Worm (Caenorhabditis elegans) whole organism, L4/young adult: ENCODE data around the gene sssh-1.

Experiments used
- W03F9.2 ChIP-seq: fragments of 150-350 bp; optimal IDR thresholded peaks from 2 replicates; lab custom pipeline; 2014; ENCODE audit warnings: missing biosample characterization, missing genetic modification characterization
- dao-5 ChIP-seq: sonication (generic microtip); optimal IDR thresholded peaks from 2 replicates; lab custom pipeline; 2016; ENCODE audit warnings: missing genotype, missing genetic modification characterization, moderate library complexity, missing compliant biosample characterization
- him-1 ChIP-seq: sonication (generic microtip); optimal IDR thresholded peaks from 2 replicates; lab custom pipeline; 2016; ENCODE audit warnings: missing genotype, missing genetic modification reagents, missing genetic modification characterization, missing compliant biosample characterization

The sssh-1 gene

ce11 chrX:14872817-14873469, 2.8 kb upstream of the sssh-1 start, which contains the start of gene F31F6.3:
Gene F31F6.3 (minus strand): TSS chrX:14872867.
- TF ChIP-seq W03F9.2 (tag; lab: Kevin White, UChicago) = no peak

- TF ChIP-seq W03F9.2 (tag; lab: Kevin White, UChicago) = no peak
- no peak for TF ChIP-seq dao-5
- no peak for TF ChIP-seq him-1 (tag; lab: Kevin White, UChicago)
Measured at ce11 chrX:14877691-14878090, 1.9 kb downstream of the sssh-1 start.

ce11 chrX:14881119-14881518, 5.4 kb downstream of the sssh-1 start, which contains the start of gene flp-8:
Gene flp-8 (plus strand): TSS chrX:14881419.
- TF ChIP-seq dao-5 (no peak), W03F9.2 (tag; lab: Kevin White, UChicago) (no peak), him-1 (tag; lab: Kevin White, UChicago) (no peak)

- TF ChIP-seq W03F9.2 (tag; lab: Kevin White, UChicago) (no peak), him-1 (tag; lab: Kevin White, UChicago) (no peak), dao-5 (no peak)
Measured at ce11 chrX:14885855-14886254, 10.1 kb downstream of the sssh-1 start.

ce11 chrX:14888188-14888587, 12.4 kb downstream of the sssh-1 start, which contains the start of gene daf-6:
Gene daf-6 (plus strand): TSS chrX:14888488.
- TF ChIP-seq dao-5 (no peak), him-1 (tag; lab: Kevin White, UChicago) (no peak), W03F9.2 (tag; lab: Kevin White, UChicago) (no peak)

ce11 chrX:14894380-14894779, 18.6 kb downstream of the sssh-1 start:
- TF ChIP-seq dao-5 (no peak), W03F9.2 (tag; lab: Kevin White, UChicago) (no peak), him-1 (tag; lab: Kevin White, UChicago) (no peak)

- TF ChIP-seq W03F9.2 (tag; lab: Kevin White, UChicago) (no peak), him-1 (tag; lab: Kevin White, UChicago) (no peak), dao-5 (no peak)
Measured at ce11 chrX:14894845-14895244, 19.1 kb downstream of the sssh-1 start, which contains the start of gene nac-1. Gene nac-1 (plus strand): TSS chrX:14895145.

- no peak for TF ChIP-seq him-1 (tag; lab: Kevin White, UChicago)
Measured at ce11 chrX:14897192-14897591, 21.4 kb downstream of the sssh-1 start.

ce11 chrX:14898205-14898604, 22.4 kb downstream of the sssh-1 start, which contains the start of gene lips-8:
Gene lips-8 (plus strand): TSS chrX:14898505.
- TF ChIP-seq him-1 (tag; lab: Kevin White, UChicago) (no peak), W03F9.2 (tag; lab: Kevin White, UChicago) (no peak), dao-5 (no peak)

- TF ChIP-seq W03F9.2 (tag; lab: Kevin White, UChicago) = no peak
- TF ChIP-seq him-1 (tag; lab: Kevin White, UChicago) = no peak
- no peak for TF ChIP-seq dao-5
Measured at ce11 chrX:14900487-14900886, 24.7 kb downstream of the sssh-1 start.

- TF ChIP-seq W03F9.2 (tag; lab: Kevin White, UChicago) (no peak), him-1 (tag; lab: Kevin White, UChicago) (no peak), dao-5 (no peak)
Measured at ce11 chrX:14903424-14903823, 27.7 kb downstream of the sssh-1 start.

- TF ChIP-seq dao-5 (no peak), W03F9.2 (tag; lab: Kevin White, UChicago) (no peak), him-1 (tag; lab: Kevin White, UChicago) (no peak)
Measured at ce11 chrX:14905161-14905560, 29.4 kb downstream of the sssh-1 start, which contains the start of gene hex-5. Gene hex-5 (minus strand): TSS chrX:14905261.

ce11 chrX:14907257-14907801, 31.6 kb downstream of the sssh-1 start:
- TF ChIP-seq him-1 (tag; lab: Kevin White, UChicago) (no peak), W03F9.2 (tag; lab: Kevin White, UChicago) (no peak), dao-5 (no peak)

ce11 chrX:14910689-14911088, 34.9 kb downstream of the sssh-1 start:
- no peak for TF ChIP-seq him-1 (tag; lab: Kevin White, UChicago)
- no peak for TF ChIP-seq dao-5
- no peak for TF ChIP-seq W03F9.2 (tag; lab: Kevin White, UChicago)

- TF ChIP-seq him-1 (tag; lab: Kevin White, UChicago) (no peak), dao-5 (no peak), W03F9.2 (tag; lab: Kevin White, UChicago) (no peak)
Measured at ce11 chrX:14916767-14917166, 41.0 kb downstream of the sssh-1 start.
